Fruit fly (Drosophila melanogaster): ENCODE data around the gene CG9547.
A peak's percentile ranks its signal among the peaks of the same experiment; 100 is the strongest.

CG9547 gene

DNA sequence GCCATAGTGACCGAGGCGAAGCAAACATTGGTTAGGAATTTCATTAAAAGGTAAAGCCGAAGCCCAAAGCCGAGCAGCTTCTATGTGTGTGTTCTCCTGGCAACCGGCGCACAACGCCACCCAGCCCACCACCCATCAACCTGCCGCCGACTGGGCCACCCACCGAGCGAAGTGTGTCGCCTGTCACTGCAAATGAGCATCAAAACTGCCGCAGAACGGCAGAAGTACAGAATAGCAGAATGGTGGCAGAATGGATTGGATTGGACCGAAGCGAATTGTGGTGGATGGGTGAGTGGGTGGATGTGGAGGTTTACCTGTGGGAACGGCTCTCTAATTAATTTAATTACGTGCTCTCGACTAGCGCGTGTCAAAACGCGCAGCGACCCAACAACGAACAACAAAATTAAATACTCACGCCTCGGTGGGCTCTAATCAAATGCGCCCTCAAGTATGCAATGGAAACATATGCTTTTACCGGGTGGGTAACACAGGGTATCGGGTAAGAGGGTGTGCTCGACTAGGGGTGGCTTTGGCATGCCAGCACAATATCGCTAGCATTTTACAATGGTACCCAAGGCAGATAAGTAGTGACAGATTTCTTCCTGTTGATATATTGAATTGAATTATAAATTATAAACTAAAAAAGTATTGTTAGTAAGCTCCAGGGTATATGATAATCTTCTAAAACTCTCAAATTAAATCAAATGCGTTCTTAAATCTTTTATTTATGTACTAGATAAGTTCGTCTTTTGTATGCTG, 45.5 kb upstream of the CG9547 start (continued):
- TF ChIP-seq MBD-R2 (GFP tag; IDR thresholded peaks at IDR 0.05) (no peak), maf-S (GFP tag; optimal IDR thresholded peaks at IDR 0.05) (no peak), D (optimal IDR thresholded peaks at IDR 0.05) (no peak), D (GFP tag; optimal IDR thresholded peaks at IDR 0.05) (peak; percentile 21), chif (GFP tag; optimal IDR thresholded peaks at IDR 0.05) (no peak), Drgx (GFP tag; IDR thresholded peaks at IDR 0.05) (no peak), bab2 (GFP tag; optimal IDR thresholded peaks at IDR 0.05) (no peak), Dek (tag; optimal IDR thresholded peaks at IDR 0.05) (no peak), CG10979 (tag; optimal IDR thresholded peaks at IDR 0.05) (peak; percentile 43), pho (GFP tag; optimal IDR thresholded peaks at IDR 0.05) (no peak), crol (GFP tag; IDR thresholded peaks at IDR 0.05) (no peak), vfl (GFP tag; optimal IDR thresholded peaks at IDR 0.05) (no peak), Antp (GFP tag; optimal IDR thresholded peaks at IDR 0.05) (no peak), CG14710 (tag; optimal IDR thresholded peaks at IDR 0.05) (peak; percentile 2), CG9437 (GFP tag; optimal IDR thresholded peaks at IDR 0.05) (peak; percentile 14), CG2120 (GFP tag; optimal IDR thresholded peaks at IDR 0.05) (no peak), vnd (GFP tag; IDR thresholded peaks at IDR 0.05; ENCODE audit: partially characterized antibody) (peak; percentile 49; the same call in 1 of the 3 replicates), Med (GFP tag) (peak; percentile 8), tio (GFP tag; optimal IDR thresholded peaks at IDR 0.05) (peak; percentile 25), CG16813 (GFP tag; IDR thresholded peaks at IDR 0.05; ENCODE audit: partially characterized antibody) (peak; percentile 63), Scr (GFP tag; IDR thresholded peaks at IDR 0.05; ENCODE audit: partially characterized antibody) (peak; percentile 29; the same call in 1 of the 2 replicates), eyg (GFP tag; optimal IDR thresholded peaks at IDR 0.05) (no peak), CG16863 (GFP tag; optimal IDR thresholded peaks at IDR 0.05) (no peak), gcm (GFP tag; optimal IDR thresholded peaks at IDR 0.05) (peak; percentile 21), odd (GFP tag; optimal IDR thresholded peaks at IDR 0.05) (no peak), CG6791 (GFP tag; IDR thresholded peaks at IDR 0.05; ENCODE audit: partially characterized antibody) (peak; percentile 64; the same call in 1 of the 3 replicates), CG3995 (GFP tag; optimal IDR thresholded peaks at IDR 0.05) (no peak), grn (GFP tag; optimal IDR thresholded peaks at IDR 0.05) (no peak), CG4424 (GFP tag; optimal IDR thresholded peaks at IDR 0.05) (no peak), CG10267 (tag; optimal IDR thresholded peaks at IDR 0.05) (peak; percentile 5), eve (GFP tag; optimal IDR thresholded peaks at IDR 0.05) (peak in 1 of 2 experiments; percentile 51), sens (GFP tag) (peak; percentile 38), CG16815 (GFP tag; optimal IDR thresholded peaks at IDR 0.05) (peak; percentile 39), pan (optimal IDR thresholded peaks at IDR 0.05) (peak in 1 of 2 experiments; percentile 18), pan (GFP tag; optimal IDR thresholded peaks at IDR 0.05 in 1 of 2, IDR thresholded peaks at IDR 0.05 in 1 of 2) (peak in 1 of 2 experiments; percentile 24), cg (GFP tag; optimal IDR thresholded peaks at IDR 0.05) (no peak), CG8388 (GFP tag; optimal IDR thresholded peaks at IDR 0.05) (peak; percentile 47), HLHmδ (GFP tag; optimal IDR thresholded peaks at IDR 0.05) (no peak), Doc2 (GFP tag; IDR thresholded peaks at IDR 0.05) (no peak), unc-4 (GFP tag; IDR thresholded peaks at IDR 0.05; ENCODE audit: partially characterized antibody) (no peak), ham (GFP tag; IDR thresholded peaks at IDR 0.05) (no peak), ash1 (GFP tag; optimal IDR thresholded peaks at IDR 0.05) (no peak), CG13775 (GFP tag; optimal IDR thresholded peaks at IDR 0.05) (peak; percentile 1), MESR4 (GFP tag; optimal IDR thresholded peaks at IDR 0.05) (no peak), Nf-YB (GFP tag; optimal IDR thresholded peaks at IDR 0.05) (peak; percentile 59), Dfd (GFP tag; optimal IDR thresholded peaks at IDR 0.05) (no peak), CG10209 (GFP tag; optimal IDR thresholded peaks at IDR 0.05) (peak; percentile 45), amos (GFP tag; IDR thresholded peaks at IDR 0.05; ENCODE audit: partially characterized antibody) (no peak), CG4404 (GFP tag; IDR thresholded peaks at IDR 0.05) (no peak)

All from whole organism, embryonic.